Worm (Caenorhabditis elegans) whole organism, L4/young adult: ENCODE measurements around the gene srv-28.

Source experiments
- W03F9.2 ChIP-seq: fragments of 150-350 bp; optimal IDR thresholded peaks from 2 replicates; lab custom pipeline; 2014; ENCODE audit warnings: missing biosample characterization, missing genetic modification characterization
- him-1 ChIP-seq: sonication (generic microtip); optimal IDR thresholded peaks from 2 replicates; lab custom pipeline; 2016; ENCODE audit warnings: missing genotype, missing genetic modification reagents, missing genetic modification characterization, missing compliant biosample characterization

DNA sequence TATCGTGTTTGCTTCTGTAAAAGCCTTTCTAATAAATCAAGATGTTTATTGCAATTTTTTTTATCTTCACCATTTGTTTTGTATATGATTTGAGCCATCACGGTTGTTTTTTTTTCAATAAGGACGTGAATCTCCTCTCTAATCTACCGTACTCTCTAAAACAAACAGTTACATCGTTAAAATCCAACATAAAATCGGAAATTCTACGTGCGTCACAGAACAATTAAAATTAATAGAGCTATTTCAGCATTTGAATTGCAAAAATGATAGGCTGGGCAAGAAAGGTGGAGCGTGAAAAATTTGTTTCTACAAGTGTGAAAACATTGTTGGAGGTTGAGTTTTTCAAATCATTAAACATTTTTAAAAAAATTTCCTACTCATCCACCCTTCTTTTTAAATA, 49.7 kb downstream of the srv-28 start, which contains the start of gene C49A9.5:
- TF ChIP-seq him-1 (tag; lab: Kevin White, UChicago) (no peak), W03F9.2 (tag; lab: Kevin White, UChicago) (no peak)
